Fruit fly (Drosophila melanogaster) whole organism: ENCODE measurements around the gene Jon65Aii.

ENCODE experiments used
- CG8478 ChIP-seq: fragments of >200 bp; optimal IDR thresholded peaks from 2 replicates; lab custom pipeline; 2018; ENCODE audit warnings: inconsistent platforms
- Dll ChIP-seq: fragments of >200 bp; optimal IDR thresholded peaks from 2 replicates; lab custom pipeline; 2017
- EcR ChIP-seq, 2 experiments: fragments of >200 bp; optimal IDR thresholded peaks; 2 replicates each; lab custom pipeline; 2017; ENCODE audit warnings: missing biosample characterization in 2 of 2, missing genetic modification characterization in 2 of 2, missing genetic modification reagents in 2 of 2
- pan ChIP-seq: fragments of >200 bp; optimal IDR thresholded peaks from 2 replicates; lab custom pipeline; 2017
- psq ChIP-seq: fragments of >200 bp; optimal IDR thresholded peaks from 2 replicates; lab custom pipeline; 2017
- usp ChIP-seq: fragments of >200 bp; optimal IDR thresholded peaks from 2 replicates; lab custom pipeline; 2017; ENCODE audit warnings: missing biosample characterization, missing genetic modification characterization, mixed read lengths

Jon65Aii gene

DNA sequence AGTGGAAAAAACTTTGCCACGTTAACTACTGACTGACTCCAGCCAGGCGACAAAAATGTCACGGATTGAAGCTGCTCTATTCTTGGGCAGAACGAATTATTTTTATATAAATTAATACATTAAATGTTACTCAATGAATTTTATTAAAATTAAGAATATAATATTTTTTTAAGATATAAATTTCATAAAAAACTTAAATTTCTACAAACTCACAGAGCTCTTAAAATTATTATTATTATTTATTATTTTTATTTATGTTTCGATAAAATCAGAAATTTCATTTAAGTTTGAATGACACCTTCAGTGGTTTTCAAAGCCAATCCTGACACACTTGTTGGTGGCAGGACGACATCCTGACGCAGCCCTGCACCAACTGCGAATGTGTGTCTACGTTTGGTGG, 33.0 kb downstream of the Jon65Aii start:
- TF ChIP-seq psq (lab: Kevin White, UChicago) (no peak), EcR (GFP tag; optimal IDR thresholded peaks at IDR 0.05; lab: Kevin White, UChicago) (no peak), CG8478 (lab: Kevin White, UChicago) (no peak), usp (GFP tag; lab: Kevin White, UChicago) (no peak), pan (lab: Kevin White, UChicago) (no peak), Dll (lab: Kevin White, UChicago) (no peak)

DNA sequence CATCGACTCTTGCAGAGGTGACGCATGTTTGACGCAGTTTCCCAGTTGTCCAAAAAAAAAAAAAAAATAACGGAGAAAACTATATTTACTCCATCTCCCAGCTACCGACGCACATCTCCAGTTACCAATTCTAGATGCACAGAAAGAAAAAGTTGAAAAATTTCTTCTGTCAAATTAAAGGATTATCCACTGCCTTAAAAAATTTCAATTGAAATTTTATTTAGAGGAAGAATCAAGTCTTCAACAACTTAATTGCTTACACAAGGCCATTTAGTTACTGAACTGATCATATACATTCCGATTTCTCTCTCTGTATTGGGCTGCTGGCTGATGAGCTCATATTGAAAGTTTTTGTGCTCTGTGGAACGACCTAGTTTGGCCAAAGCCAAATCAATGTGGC, 33.9 kb downstream of the Jon65Aii start:
- TF ChIP-seq CG8478 (lab: Kevin White, UChicago) (no peak), EcR (GFP tag; optimal IDR thresholded peaks at IDR 0.05; lab: Kevin White, UChicago) (no peak), usp (GFP tag; lab: Kevin White, UChicago) (no peak), Dll (lab: Kevin White, UChicago) (no peak), pan (lab: Kevin White, UChicago) (no peak), psq (lab: Kevin White, UChicago) (no peak)

DNA sequence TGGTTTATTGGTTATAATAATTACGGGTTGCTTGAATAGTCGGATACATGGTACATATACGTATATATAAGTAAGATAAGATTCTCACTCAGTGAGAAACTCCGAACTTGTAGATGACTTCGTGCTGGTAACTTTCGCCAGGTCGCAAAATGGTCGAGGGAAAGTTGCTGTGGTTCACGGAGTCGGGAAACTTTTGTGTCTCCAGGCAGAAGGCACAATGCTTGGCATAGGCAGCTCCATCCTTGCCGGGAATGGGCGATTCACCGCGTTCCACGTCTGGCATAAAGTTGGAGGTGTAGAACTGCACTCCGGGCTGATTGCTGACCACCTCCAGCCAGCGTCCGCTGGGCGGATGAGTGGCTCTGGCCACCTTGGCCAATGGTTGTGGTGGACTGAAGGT, 41.1 kb downstream of the Jon65Aii start, which contains the start of gene CG10469:
Gene CG10469, minus strand, starts transcription at position 101 of the 400 bp plus-strand sequence.
- TF ChIP-seq usp (GFP tag; lab: Kevin White, UChicago) (no peak), psq (lab: Kevin White, UChicago) (no peak), Dll (lab: Kevin White, UChicago) (no peak), EcR (GFP tag; optimal IDR thresholded peaks at IDR 0.05; lab: Kevin White, UChicago) (no peak), pan (lab: Kevin White, UChicago) (no peak), CG8478 (lab: Kevin White, UChicago) (no peak)

DNA sequence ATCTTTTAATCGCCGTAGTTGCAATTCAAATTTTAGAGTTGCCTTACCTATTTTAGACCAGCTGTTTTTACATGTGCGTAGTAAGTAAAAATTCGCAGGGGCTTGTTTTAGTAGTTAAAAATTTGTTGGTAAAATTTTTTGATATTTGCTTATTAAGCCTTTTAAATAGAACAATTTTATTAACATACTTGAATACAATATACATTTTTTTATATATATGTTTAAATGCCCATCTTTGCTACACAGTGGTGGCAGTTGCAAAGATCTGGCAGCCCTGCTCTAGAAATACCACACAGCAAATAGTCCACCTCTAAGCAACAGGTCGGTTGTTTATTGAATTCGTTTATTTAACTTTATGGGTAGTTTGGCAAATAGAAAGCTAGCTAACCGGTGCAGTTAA, 42.6 kb downstream of the Jon65Aii start, which contains the start of the genes CG10467 and loj:
Gene CG10467, minus strand, starts transcription at position 51 of the 400 bp plus-strand sequence.
Gene loj, plus strand, starts transcription at position 291 of the 400 bp plus-strand sequence.
- TF ChIP-seq EcR (GFP tag; optimal IDR thresholded peaks at IDR 0.05; lab: Kevin White, UChicago) (no peak), CG8478 (lab: Kevin White, UChicago) (no peak), psq (lab: Kevin White, UChicago) (no peak), Dll (lab: Kevin White, UChicago) (no peak)

DNA sequence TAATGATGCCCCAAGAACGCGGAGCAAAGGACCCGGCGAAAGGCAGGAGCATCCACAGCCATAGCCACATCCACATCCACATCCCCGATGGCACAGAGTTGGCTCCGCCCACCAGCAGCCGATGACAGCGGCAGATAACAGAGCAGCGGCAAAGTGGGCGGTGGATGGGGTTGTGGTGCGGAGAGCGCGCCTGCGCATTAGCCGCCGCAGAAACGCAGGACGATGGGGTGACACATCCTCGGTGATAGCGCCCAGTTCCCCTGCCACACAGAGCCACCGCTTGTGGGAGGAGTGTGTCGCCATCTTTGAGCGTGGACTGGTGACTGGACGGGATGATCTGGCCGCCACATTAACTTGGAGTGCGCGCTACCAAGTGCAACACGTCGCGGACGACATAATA, 45.1 kb downstream of the Jon65Aii start, which contains the start of gene Ets65A:
Gene Ets65A, plus strand, starts transcription at position 348 of the 400 bp plus-strand sequence.
- TF ChIP-seq CG8478 (lab: Kevin White, UChicago) (no peak), Dll (lab: Kevin White, UChicago) (no peak), usp (GFP tag; lab: Kevin White, UChicago) (no peak), psq (lab: Kevin White, UChicago) (no peak), EcR (GFP tag; optimal IDR thresholded peaks at IDR 0.05; lab: Kevin White, UChicago) (no peak), pan (lab: Kevin White, UChicago) (no peak)
